Fruit fly (Drosophila melanogaster): ENCODE measurements around the gene CG9705.

The CG9705 gene

DNA sequence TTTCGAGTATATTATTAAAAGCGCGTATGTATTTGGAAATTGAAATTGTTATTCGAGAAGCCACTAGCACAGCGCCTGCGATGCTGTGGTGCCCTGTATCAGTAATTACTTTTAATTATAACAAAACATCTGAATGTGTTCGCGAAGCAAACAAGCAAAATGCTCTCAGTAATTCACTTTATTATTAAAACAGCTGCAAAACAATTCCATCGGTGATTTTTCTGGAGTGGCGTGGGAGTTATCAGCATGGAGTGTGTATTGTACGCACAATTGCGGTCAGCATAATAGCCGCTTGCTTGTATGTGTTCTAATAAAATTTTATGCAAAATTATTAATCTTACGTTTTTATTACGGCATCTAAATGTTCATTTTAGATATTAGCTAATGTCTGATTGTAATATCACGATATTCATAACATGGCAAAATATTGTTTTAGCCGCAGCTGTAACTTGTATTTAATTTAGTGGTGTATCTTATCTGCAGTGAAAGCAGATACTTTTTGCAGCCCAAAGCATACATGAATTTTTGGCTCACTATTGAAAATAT, 2.4 kb downstream of the CG9705 start (continued):
- TF ChIP-seq Doc2 (GFP tag; IDR thresholded peaks at IDR 0.05), result no peak
- no peak for TF ChIP-seq CG15073 (GFP tag; optimal IDR thresholded peaks at IDR 0.05)
- no peak for TF ChIP-seq klu (GFP tag; IDR thresholded peaks at IDR 0.05)
- no peak for TF ChIP-seq Sin3A (optimal IDR thresholded peaks at IDR 0.05)
- TF ChIP-seq CG13424 (tag; optimal IDR thresholded peaks at IDR 0.05), result peak; percentile 65
- no peak for TF ChIP-seq sug (tag; optimal IDR thresholded peaks at IDR 0.05)
- peak; percentile 83 for TF ChIP-seq phol (tag; optimal IDR thresholded peaks at IDR 0.05)
- peak; percentile 85 for TF ChIP-seq CG11695 (GFP tag; IDR thresholded peaks at IDR 0.05)
- no peak; the same call in 1 of the 2 replicates for TF ChIP-seq MBD-R2 (GFP tag; IDR thresholded peaks at IDR 0.05)
- TF ChIP-seq CG18599 (GFP tag; optimal IDR thresholded peaks at IDR 0.05), result no peak
- peak; percentile 66 for TF ChIP-seq CG17829 (tag; optimal IDR thresholded peaks at IDR 0.05)
- TF ChIP-seq fd102C (GFP tag; optimal IDR thresholded peaks at IDR 0.05), result no peak
- TF ChIP-seq fd64A (GFP tag; optimal IDR thresholded peaks at IDR 0.05), result peak; percentile 30
- TF ChIP-seq dm (GFP tag; optimal IDR thresholded peaks at IDR 0.05), result no peak
- TF ChIP-seq disco-r (GFP tag; optimal IDR thresholded peaks at IDR 0.05), result peak; percentile 36
- no peak for TF ChIP-seq HLH4C (GFP tag; IDR thresholded peaks at IDR 0.05; ENCODE audit: partially characterized antibody)
- TF ChIP-seq CG18619 (GFP tag; optimal IDR thresholded peaks at IDR 0.05), result no peak
- no peak for TF ChIP-seq Dad (GFP tag; optimal IDR thresholded peaks at IDR 0.05)
- TF ChIP-seq CG6765 (GFP tag; optimal IDR thresholded peaks at IDR 0.05), result peak; percentile 52
- peak; percentile 58 for TF ChIP-seq CG1024 (GFP tag; IDR thresholded peaks at IDR 0.05)
- TF ChIP-seq corto (GFP tag; optimal IDR thresholded peaks at IDR 0.05), result peak; percentile 34
- peak; percentile 65 for TF ChIP-seq CG6813 (GFP tag; optimal IDR thresholded peaks at IDR 0.05)
- peak; percentile 68 for TF ChIP-seq CG14441 (GFP tag; IDR thresholded peaks at IDR 0.05)
- TF ChIP-seq hth (optimal IDR thresholded peaks at IDR 0.05), result no peak
- no peak for TF ChIP-seq CG2678 (tag; optimal IDR thresholded peaks at IDR 0.05)
- no peak for TF ChIP-seq pfk (GFP tag; optimal IDR thresholded peaks at IDR 0.05)
- peak; percentile 66 for TF ChIP-seq Rfx (GFP tag; IDR thresholded peaks at IDR 0.05)
- TF ChIP-seq CG2120 (GFP tag; optimal IDR thresholded peaks at IDR 0.05), result peak; percentile 60
- peak; percentile 75 for TF ChIP-seq ken (GFP tag; IDR thresholded peaks at IDR 0.05)
- TF ChIP-seq esg (GFP tag; conservative IDR thresholded peaks at IDR 0.05), result peak; percentile 55
- peak; percentile 74 for TF ChIP-seq Hsf (GFP tag; optimal IDR thresholded peaks at IDR 0.05)
- TF ChIP-seq CkIIα-i1 (GFP tag; IDR thresholded peaks at IDR 0.05), result no peak
- no peak for TF ChIP-seq pita (GFP tag; optimal IDR thresholded peaks at IDR 0.05)
- TF ChIP-seq CG12769 (tag; optimal IDR thresholded peaks at IDR 0.05), result no peak
- peak; percentile 66 to 69 for TF ChIP-seq dpn (GFP tag; optimal IDR thresholded peaks at IDR 0.05)
- TF ChIP-seq Dref (GFP tag; IDR thresholded peaks at IDR 0.05), result no peak
- no peak for TF ChIP-seq emc (GFP tag; optimal IDR thresholded peaks at IDR 0.05)
- no peak for TF ChIP-seq Asciz (GFP tag; optimal IDR thresholded peaks at IDR 0.05)
- peak; percentile 29 for TF ChIP-seq CG15696 (tag; optimal IDR thresholded peaks at IDR 0.05)
- peak; percentile 70 for TF ChIP-seq CG12219 (GFP tag; optimal IDR thresholded peaks at IDR 0.05)
- no peak for TF ChIP-seq gt (GFP tag; IDR thresholded peaks at IDR 0.05)
- no peak for TF ChIP-seq CTCF (GFP tag; optimal IDR thresholded peaks at IDR 0.05)
- TF ChIP-seq dati (GFP tag; IDR thresholded peaks at IDR 0.05), result peak; percentile 48; the same call in 1 of the 2 replicates
- TF ChIP-seq Opbp (GFP tag; IDR thresholded peaks at IDR 0.05; ENCODE audit: partially characterized antibody), result no peak
- TF ChIP-seq CG15514 (GFP tag; optimal IDR thresholded peaks at IDR 0.05), result peak; percentile 21
- peak; percentile 76 for TF ChIP-seq lilli (GFP tag; optimal IDR thresholded peaks at IDR 0.05)
- TF ChIP-seq Sry-β (GFP tag; optimal IDR thresholded peaks at IDR 0.05), result no peak
- TF ChIP-seq Nf-YB (GFP tag; optimal IDR thresholded peaks at IDR 0.05), result peak; percentile 59
- TF ChIP-seq CG17361 (GFP tag; IDR thresholded peaks at IDR 0.05), result no peak; the same call in none of the 3 replicates
- TF ChIP-seq slp2 (GFP tag; optimal IDR thresholded peaks at IDR 0.05), result peak; percentile 27
- TF ChIP-seq fd96Cb (tag; optimal IDR thresholded peaks at IDR 0.05), result peak; percentile 83
- peak; percentile 72 for TF ChIP-seq Rx (GFP tag; IDR thresholded peaks at IDR 0.05)

Measured in whole organism, embryonic.